Worm (Caenorhabditis elegans) whole organism, L4/young adult: ENCODE results near the gene K10D11.7.

Experiments
- W03F9.2 ChIP-seq: fragments of 150-350 bp; optimal IDR thresholded peaks from 2 replicates; lab custom pipeline; 2014; ENCODE audit warnings: missing biosample characterization, missing genetic modification characterization
- dao-5 ChIP-seq: sonication (generic microtip); optimal IDR thresholded peaks from 2 replicates; lab custom pipeline; 2016; ENCODE audit warnings: missing genotype, missing genetic modification characterization, moderate library complexity, missing compliant biosample characterization
- him-1 ChIP-seq: sonication (generic microtip); optimal IDR thresholded peaks from 2 replicates; lab custom pipeline; 2016; ENCODE audit warnings: missing genotype, missing genetic modification reagents, missing genetic modification characterization, missing compliant biosample characterization

Gene K10D11.7

ce11 chrIV:12965074-12965473, 30.7 kb downstream of the K10D11.7 start, which contains the start of gene dod-22:
TSS of gene dod-22 (plus strand) at chrIV:12965374.
- TF ChIP-seq him-1 (tag; lab: Kevin White, UChicago) (no peak), W03F9.2 (tag; lab: Kevin White, UChicago) (no peak), dao-5 (tag; lab: Kevin White, UChicago) (no peak)

- TF ChIP-seq W03F9.2 (tag; lab: Kevin White, UChicago) = no peak
- TF ChIP-seq dao-5 (tag; lab: Kevin White, UChicago) = no peak
- no peak for TF ChIP-seq him-1 (tag; lab: Kevin White, UChicago)
Measured at ce11 chrIV:12964648-12965047, 31.1 kb downstream of the K10D11.7 start.

DNA sequence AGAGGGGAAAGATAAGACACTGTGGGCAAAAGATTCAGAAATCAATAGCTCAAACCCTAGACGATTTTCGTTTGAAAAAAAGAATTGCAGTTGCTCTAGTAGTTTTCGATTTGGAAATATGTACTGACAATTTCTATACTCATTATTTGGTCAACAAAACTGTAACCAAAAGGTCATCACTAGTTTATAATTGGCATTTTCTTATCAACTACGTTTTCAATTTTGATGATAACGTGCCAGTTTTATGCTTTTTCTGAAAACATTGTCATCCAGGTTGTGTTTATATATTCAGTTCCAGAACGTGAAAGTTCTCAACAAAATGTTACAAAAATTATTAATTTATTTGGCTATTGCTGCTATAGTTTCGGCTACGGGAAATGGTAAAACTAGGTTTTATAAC, 33.2 kb downstream of the K10D11.7 start, which contains the start of gene F55G11.8:
F55G11.8 (plus strand) TSS at position 245 of the 400 bp plus-strand sequence.
- no peak for TF ChIP-seq W03F9.2 (tag; lab: Kevin White, UChicago)
- TF ChIP-seq dao-5 (tag; lab: Kevin White, UChicago) = no peak
- TF ChIP-seq him-1 (tag; lab: Kevin White, UChicago) = no peak

ce11 chrIV:12960136-12960535, 35.6 kb downstream of the K10D11.7 start, which contains the start of gene F55G11.7:
TSS of gene F55G11.7 (plus strand) at chrIV:12960436.
- no peak for TF ChIP-seq him-1 (tag; lab: Kevin White, UChicago)
- no peak for TF ChIP-seq dao-5 (tag; lab: Kevin White, UChicago)
- no peak for TF ChIP-seq W03F9.2 (tag; lab: Kevin White, UChicago)

DNA sequence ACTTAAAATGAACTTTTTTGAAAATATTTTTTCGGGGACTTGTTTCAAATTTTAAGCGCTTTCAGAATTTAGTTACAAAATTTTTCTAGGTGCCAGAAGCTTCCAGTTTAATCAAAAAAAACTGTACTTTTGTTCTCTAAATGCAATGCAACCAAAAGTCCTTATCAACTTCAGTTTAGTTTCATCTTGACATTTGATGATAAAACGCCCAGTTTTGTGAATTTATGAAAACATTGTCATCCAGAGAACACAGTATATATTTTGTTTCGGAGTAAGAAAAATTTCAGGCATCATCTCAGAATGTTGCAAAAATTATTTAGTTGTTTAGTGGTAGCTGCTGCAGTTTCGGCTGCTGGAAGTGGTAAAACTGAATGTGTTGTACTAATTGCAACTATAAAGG, 38.1 kb downstream of the K10D11.7 start, which contains the start of gene F55G11.6:
F55G11.6 (plus strand) TSS at position 301 of the 400 bp plus-strand sequence.
- no peak for TF ChIP-seq him-1 (tag; lab: Kevin White, UChicago)
- no peak for TF ChIP-seq W03F9.2 (tag; lab: Kevin White, UChicago)
- TF ChIP-seq dao-5 (tag; lab: Kevin White, UChicago) = no peak

DNA sequence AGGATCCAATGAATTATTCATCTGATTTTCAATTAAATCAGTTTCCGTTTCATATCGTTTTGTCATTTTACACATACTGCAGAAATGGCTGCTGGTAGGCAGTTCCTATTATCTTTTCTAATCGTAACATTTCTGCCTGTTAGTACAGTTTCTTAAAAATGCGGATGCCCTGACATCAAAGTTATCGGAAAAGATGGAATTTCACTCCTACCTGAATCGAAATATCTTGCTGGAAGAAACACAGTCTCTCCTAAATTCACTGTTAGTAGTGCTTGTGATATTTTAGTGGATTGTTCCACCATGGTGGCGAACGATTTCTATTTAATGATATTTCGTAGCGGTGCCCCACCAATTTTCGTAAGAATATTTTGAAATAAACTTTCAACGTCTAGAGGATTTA, 47.3 kb downstream of the K10D11.7 start, which contains the start of gene F55G11.10:
F55G11.10 (plus strand) TSS at position 301 of the 400 bp plus-strand sequence.
- TF ChIP-seq W03F9.2 (tag; lab: Kevin White, UChicago) (no peak), him-1 (tag; lab: Kevin White, UChicago) (no peak), dao-5 (tag; lab: Kevin White, UChicago) (no peak)

- TF ChIP-seq dao-5 (tag; lab: Kevin White, UChicago) (no peak), W03F9.2 (tag; lab: Kevin White, UChicago) (no peak), him-1 (tag; lab: Kevin White, UChicago) (no peak)
Measured at ce11 chrIV:12946488-12946887, 49.3 kb downstream of the K10D11.7 start, which contains the start of gene F55G11.1. TSS of gene F55G11.1 (minus strand) at chrIV:12946588.
